Worm (Caenorhabditis elegans) whole organism, L2 larva: ENCODE measurements around the gene mig-17.

Source experiments
- ceh-82 ChIP-seq: fragments of 150-350 bp; optimal IDR thresholded peaks from 2 replicates; lab custom pipeline; 2014; ENCODE audit warnings: missing biosample characterization, missing genetic modification characterization
- lin-11 ChIP-seq: fragments of 150-350 bp; sonication (generic microtip); optimal IDR thresholded peaks from 2 replicates; lab custom pipeline; 2014; ENCODE audit warnings: missing biosample characterization, missing genetic modification characterization, inconsistent platforms, mixed read lengths
- nhr-11 ChIP-seq: fragments of 150-350 bp; optimal IDR thresholded peaks from 2 replicates; lab custom pipeline; 2014; ENCODE audit warnings: missing biosample characterization, missing genetic modification characterization
- zag-1 ChIP-seq: fragments of 150-350 bp; optimal IDR thresholded peaks from 2 replicates; lab custom pipeline; 2014; ENCODE audit warnings: missing biosample characterization, missing genetic modification characterization

DNA sequence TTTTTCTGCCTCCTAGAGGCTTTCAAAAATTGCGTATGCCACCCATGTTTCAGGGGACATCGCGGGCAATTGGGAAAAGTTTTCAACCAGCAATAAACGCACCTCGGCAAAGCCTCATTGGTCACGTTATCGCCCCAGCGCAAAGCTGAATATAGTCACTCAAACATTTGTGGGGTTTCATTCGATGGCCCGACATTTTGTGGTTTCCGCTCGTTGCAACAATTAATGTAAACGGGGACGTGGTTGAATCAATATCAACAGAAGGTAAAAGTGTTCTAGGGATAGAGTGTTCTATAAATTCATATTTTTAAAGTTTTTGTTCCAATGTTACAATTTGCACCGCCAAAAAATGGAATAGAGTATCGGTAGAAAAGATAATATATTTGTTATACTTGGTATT is 41.8 kb downstream of the mig-17 start:
- TF ChIP-seq ceh-82 (tag; lab: Kevin White, UChicago) (no peak), nhr-11 (tag; lab: Kevin White, UChicago) (no peak), lin-11 (tag; lab: Kevin White, UChicago) (no peak), zag-1 (tag; lab: Kevin White, UChicago) (no peak)
